Worm (Caenorhabditis elegans) whole organism, L3 larva: ENCODE data around the gene F10E7.2.

ENCODE experiments used
- egl-5 ChIP-seq: fragments of 150-350 bp; optimal IDR thresholded peaks from 2 replicates; lab custom pipeline; 2017; ENCODE audit warnings: missing biosample characterization, missing genetic modification reagents, missing genetic modification characterization, inconsistent platforms
- elt-2 ChIP-seq: sonication (generic microtip); optimal IDR thresholded peaks from 2 replicates; lab custom pipeline; 2016; ENCODE audit warnings: missing genetic modification reagents, mild to moderate bottlenecking, missing genetic modification characterization, missing compliant biosample characterization
- elt-3 ChIP-seq, 3 experiments: fragments of 150-350 bp in 1 of 3; sonication (generic microtip) in 2 of 3; optimal IDR thresholded peaks; 2 replicates in 2 of 3; 4 replicates in 1 of 3; lab custom pipeline; 2014 to 2017; ENCODE audit warnings: missing biosample characterization in 3 of 3, missing genetic modification characterization in 3 of 3
- eor-1 ChIP-seq, 2 experiments: fragments of 150-350 bp; optimal IDR thresholded peaks; 2 replicates each; lab custom pipeline; 2014 to 2018; ENCODE audit warnings: missing biosample characterization in 2 of 2, missing genetic modification characterization in 2 of 2
- fos-1 ChIP-seq: fragments of 150-350 bp; optimal IDR thresholded peaks from 2 replicates; lab custom pipeline; 2014; ENCODE audit warnings: missing biosample characterization, missing genetic modification characterization
- hmg-11 ChIP-seq: sonication (generic microtip); optimal IDR thresholded peaks from 2 replicates; lab custom pipeline; 2016; ENCODE audit warnings: missing genetic modification characterization, missing compliant biosample characterization
- lsy-12 ChIP-seq: sonication (generic microtip); optimal IDR thresholded peaks from 2 replicates; lab custom pipeline; 2016; ENCODE audit warnings: mild to moderate bottlenecking, missing genetic modification characterization, missing compliant biosample characterization
- nfya-1 ChIP-seq: sonication (generic microtip); optimal IDR thresholded peaks from 2 replicates; lab custom pipeline; 2017; ENCODE audit warnings: missing genetic modification characterization, mild to moderate bottlenecking, missing compliant biosample characterization, antibody characterized with exemption, moderate library complexity; ENCODE audit not compliant: insufficient read depth
- nhr-23 ChIP-seq: fragments of 150-350 bp; optimal IDR thresholded peaks from 2 replicates; lab custom pipeline; 2014; ENCODE audit warnings: missing biosample characterization, missing genetic modification reagents, missing genetic modification characterization
- nhr-25 ChIP-seq: sonication (generic microtip); optimal IDR thresholded peaks from 2 replicates; lab custom pipeline; 2017; ENCODE audit warnings: missing biosample characterization, missing genetic modification characterization
- nhr-28 ChIP-seq: fragments of 150-350 bp; optimal IDR thresholded peaks from 2 replicates; lab custom pipeline; 2014; ENCODE audit warnings: missing biosample characterization, missing genetic modification characterization
- nhr-43 ChIP-seq: sonication (generic microtip); optimal IDR thresholded peaks from 2 replicates; lab custom pipeline; 2016; ENCODE audit warnings: mild to moderate bottlenecking, missing genetic modification characterization, missing compliant biosample characterization; ENCODE audit not compliant: poor library complexity, severe bottlenecking
- nhr-76 ChIP-seq: fragments of 150-350 bp; sonication (generic microtip); optimal IDR thresholded peaks from 5 replicates; lab custom pipeline; 2014; ENCODE audit warnings: missing biosample characterization, missing genetic modification characterization
- pqm-1 ChIP-seq: fragments of 150-350 bp; optimal IDR thresholded peaks from 2 replicates; lab custom pipeline; 2017; ENCODE audit warnings: missing biosample characterization, missing genetic modification characterization, inconsistent platforms
- unc-39 ChIP-seq: sonication (generic microtip); optimal IDR thresholded peaks from 4 replicates; lab custom pipeline; 2017; ENCODE audit warnings: missing biosample characterization, missing genetic modification characterization
- ztf-4 ChIP-seq: fragments of 150-350 bp; optimal IDR thresholded peaks from 2 replicates; lab custom pipeline; 2014; ENCODE audit warnings: missing biosample characterization, missing genetic modification characterization

F10E7.2 gene

ce11 chrII:7161512-7161911 is 39.5 kb downstream of the F10E7.2 start, which contains the start of gene C27H5.12:
Gene C27H5.12, minus strand, starts transcription at chrII:7161612.
- no peak for TF ChIP-seq lsy-12 (tag; lab: Kevin White, UChicago)

ce11 chrII:7165749-7166148 is 43.7 kb downstream of the F10E7.2 start, which contains the start of gene mfsd-13.2:
Gene mfsd-13.2, minus strand, starts transcription at chrII:7165849.
- TF ChIP-seq nhr-28 (tag; lab: Kevin White, UChicago) (no peak), nhr-76 (tag; lab: Kevin White, UChicago) (no peak), ztf-4 (tag; lab: Kevin White, UChicago) (no peak), eor-1 (tag; optimal IDR thresholded peaks at IDR 0.05; lab: Kevin White, UChicago) (no peak), nfya-1 (tag; lab: Kevin White, UChicago) (no peak), nhr-25 (tag; lab: Kevin White, UChicago) (no peak), egl-5 (tag; lab: Kevin White, UChicago) (no peak), lsy-12 (tag; lab: Kevin White, UChicago) (no peak), hmg-11 (no peak), fos-1 (no peak), unc-39 (tag; lab: Kevin White, UChicago) (no peak)

ce11 chrII:7166768-7167167 is 44.7 kb downstream of the F10E7.2 start:
- TF ChIP-seq pqm-1 (tag; lab: Kevin White, UChicago) = peak; percentile 94
- TF ChIP-seq elt-2 (tag; lab: Kevin White, UChicago) = peak; percentile 93
- no peak for TF ChIP-seq lsy-12 (tag; lab: Kevin White, UChicago)

- TF ChIP-seq elt-3 (tag; optimal IDR thresholded peaks at IDR 0.05; lab: Kevin White, UChicago) (no peak), nhr-23 (tag; lab: Kevin White, UChicago) (peak; percentile 50)
Observed at ce11 chrII:7168712-7169111, 46.7 kb downstream of the F10E7.2 start, which contains the start of gene col-36. Gene col-36, minus strand, starts transcription at chrII:7168812.

ce11 chrII:7171305-7171998 is 49.4 kb downstream of the F10E7.2 start, which contains the start of gene dyf-13:
Gene dyf-13, minus strand, starts transcription at chrII:7171355.
- TF ChIP-seq nhr-43 (tag; lab: Kevin White, UChicago) = no peak
